Worm (Caenorhabditis elegans) whole organism, L4/young adult: Measurements from ENCODE around the gene Y57G7A.6.
"Not testable (repeated sequence)": the region's sequence is repeated elsewhere in the genome, so short reads cannot be mapped to it uniquely, and the experiment has no call there.

Experiments
- W03F9.2 ChIP-seq: fragments of 150-350 bp; optimal IDR thresholded peaks from 2 replicates; lab custom pipeline; 2014; ENCODE audit warnings: missing biosample characterization, missing genetic modification characterization
- dao-5 ChIP-seq: sonication (generic microtip); optimal IDR thresholded peaks from 2 replicates; lab custom pipeline; 2016; ENCODE audit warnings: missing genotype, missing genetic modification characterization, moderate library complexity, missing compliant biosample characterization
- him-1 ChIP-seq: sonication (generic microtip); optimal IDR thresholded peaks from 2 replicates; lab custom pipeline; 2016; ENCODE audit warnings: missing genotype, missing genetic modification reagents, missing genetic modification characterization, missing compliant biosample characterization

Y57G7A.6 gene

DNA sequence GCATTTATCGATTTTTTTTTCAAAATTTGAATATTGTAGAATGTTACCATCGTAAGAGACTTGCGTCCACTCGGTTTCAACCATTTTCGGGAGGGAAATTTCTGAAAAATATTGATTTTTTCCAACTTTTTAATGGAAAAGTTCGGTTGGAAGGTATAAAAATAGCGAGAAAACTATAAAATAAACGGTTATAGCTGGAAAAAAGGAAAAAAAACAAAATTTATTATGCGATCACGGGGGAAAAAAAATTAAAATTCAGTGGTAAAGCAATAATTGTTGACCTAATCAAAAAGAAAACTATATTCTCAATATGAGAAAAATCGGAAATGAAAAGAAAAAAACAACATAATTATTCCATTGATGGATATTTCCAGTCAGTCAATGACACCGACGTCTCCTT lies 20.6 kb upstream of the Y57G7A.6 start, which contains the start of gene emc-2:
Gene emc-2, minus strand, starts transcription at position 101 of the 400 bp plus-strand sequence.
- no peak for TF ChIP-seq him-1 (tag; lab: Kevin White, UChicago)
- no peak for TF ChIP-seq dao-5
- no peak for TF ChIP-seq W03F9.2 (tag; lab: Kevin White, UChicago)

DNA sequence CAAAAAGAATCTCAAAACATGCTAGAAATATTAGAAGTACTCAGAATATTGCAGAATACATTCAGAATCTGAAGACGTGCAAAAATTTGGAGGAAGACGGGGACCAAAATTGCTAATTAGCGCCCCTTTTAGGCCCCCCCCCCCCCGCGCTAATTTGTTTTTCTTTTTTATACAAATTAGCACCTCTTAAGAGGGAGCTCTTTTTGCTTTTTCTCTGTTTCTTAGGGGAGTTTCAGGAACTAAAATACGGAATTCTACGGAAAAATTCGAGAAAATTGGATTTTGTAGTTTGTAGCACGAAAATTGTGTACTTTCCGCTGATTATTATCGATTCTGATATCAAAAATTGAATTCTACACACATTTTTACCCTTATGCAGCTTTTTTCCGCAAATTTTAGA lies 16.1 kb upstream of the Y57G7A.6 start, which contains the start of gene glb-31:
Gene glb-31, minus strand, starts transcription at position 101 of the 400 bp plus-strand sequence.
- no peak for TF ChIP-seq him-1 (tag; lab: Kevin White, UChicago)
- TF ChIP-seq dao-5 = no peak
- TF ChIP-seq W03F9.2 (tag; lab: Kevin White, UChicago) = no peak

DNA sequence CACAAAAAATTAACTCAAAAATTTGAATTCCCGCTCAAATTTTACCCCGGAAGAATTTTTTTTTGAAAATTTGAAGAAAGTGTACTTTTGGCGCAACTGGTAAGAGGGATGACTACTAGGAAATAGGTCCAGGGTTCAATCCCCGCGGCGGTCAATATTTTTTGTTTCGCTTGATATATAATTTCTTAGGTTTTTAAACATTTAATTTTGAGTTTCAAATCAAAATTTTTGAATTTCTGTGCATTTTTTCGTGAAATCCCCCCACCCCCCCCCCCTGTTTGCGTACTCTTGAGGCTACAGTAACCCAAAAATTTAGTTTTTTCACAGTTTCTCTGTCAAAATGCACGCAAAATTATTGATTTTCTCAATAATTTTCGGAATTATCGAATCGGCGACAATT lies 12.8 kb upstream of the Y57G7A.6 start, which contains the start of gene Y57G7A.1:
Gene Y57G7A.1, plus strand, starts transcription at position 301 of the 400 bp plus-strand sequence.
- no peak for TF ChIP-seq W03F9.2 (tag; lab: Kevin White, UChicago)
- TF ChIP-seq dao-5 = no peak
- no peak for TF ChIP-seq him-1 (tag; lab: Kevin White, UChicago)

DNA sequence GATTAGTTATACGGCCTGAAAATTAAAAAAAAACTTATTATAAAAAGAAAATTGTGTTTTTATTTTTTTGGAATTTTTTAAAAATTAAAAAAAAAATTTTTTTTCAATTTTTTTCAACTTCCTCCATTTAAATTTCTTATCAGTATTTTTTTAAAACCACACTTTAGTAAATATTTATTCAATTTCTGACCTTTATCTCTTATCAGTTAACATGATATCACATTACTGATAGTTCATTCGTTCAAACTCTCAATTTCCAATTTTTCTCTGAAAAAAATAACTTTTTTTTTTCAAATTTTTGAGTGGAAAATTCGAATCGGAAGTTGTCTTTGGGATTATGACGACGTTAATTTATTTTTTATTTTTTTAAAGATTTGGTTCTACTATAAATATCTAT lies 12.3 kb upstream of the Y57G7A.6 start:
- no peak for TF ChIP-seq dao-5
- no peak for TF ChIP-seq him-1 (tag; lab: Kevin White, UChicago)
- no peak for TF ChIP-seq W03F9.2 (tag; lab: Kevin White, UChicago)

DNA sequence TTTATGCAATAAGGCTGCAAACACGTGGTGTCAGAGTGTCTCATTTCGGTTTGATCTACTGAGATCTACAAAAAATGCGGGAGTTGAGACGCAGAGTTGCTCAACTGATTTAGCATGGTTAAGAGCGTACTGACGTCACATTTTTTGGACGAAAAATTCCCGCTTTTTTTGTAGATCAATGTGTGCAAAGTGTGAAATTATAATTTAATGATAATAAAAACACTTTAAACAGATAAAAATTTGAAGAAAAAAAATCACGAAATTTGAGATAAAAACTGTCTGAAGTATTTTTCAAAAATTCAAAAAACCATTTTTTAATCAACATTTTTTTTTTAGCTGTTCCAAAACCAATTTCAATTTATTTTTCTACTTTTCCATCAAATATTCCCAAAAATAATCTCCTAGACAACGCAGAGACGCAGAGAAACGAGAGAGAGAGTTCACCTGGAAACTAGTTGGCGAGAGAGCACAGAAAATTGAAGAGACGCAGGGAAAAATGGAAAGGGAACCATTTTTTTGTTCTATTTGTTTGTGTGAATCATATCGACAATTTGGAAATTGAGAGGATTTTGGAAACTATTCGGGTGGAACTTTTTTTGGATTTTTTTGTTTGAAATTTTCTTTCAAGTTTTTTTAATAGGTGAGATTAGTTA lies 11.8 kb upstream of the Y57G7A.6 start:
- TF ChIP-seq W03F9.2 (tag; lab: Kevin White, UChicago) (no peak), dao-5 (no peak), him-1 (tag; lab: Kevin White, UChicago) (no peak)

DNA sequence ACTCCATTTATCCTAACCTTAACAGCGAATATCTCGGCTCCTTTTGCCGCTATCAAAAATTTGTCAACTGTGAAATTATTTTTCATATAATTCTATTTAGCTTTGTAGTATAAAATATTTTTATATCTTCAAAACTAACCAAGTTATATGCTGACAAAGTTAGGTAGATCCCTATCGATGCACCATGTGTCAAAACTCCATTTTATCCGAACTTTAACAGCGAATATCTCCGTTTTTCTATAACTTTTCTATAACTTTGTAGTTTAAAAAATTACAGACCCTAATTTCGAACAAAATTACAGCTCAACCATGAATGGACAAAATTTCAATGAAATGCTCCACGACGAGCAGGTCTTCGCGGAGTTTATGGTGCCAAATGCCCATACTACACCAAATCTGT lies 10.4 kb upstream of the Y57G7A.6 start, which contains the start of gene Y57G7A.2:
Gene Y57G7A.2, plus strand, starts transcription at position 301 of the 400 bp plus-strand sequence.
- TF ChIP-seq dao-5 (no peak), W03F9.2 (tag; lab: Kevin White, UChicago) (no peak), him-1 (tag; lab: Kevin White, UChicago) (no peak)

DNA sequence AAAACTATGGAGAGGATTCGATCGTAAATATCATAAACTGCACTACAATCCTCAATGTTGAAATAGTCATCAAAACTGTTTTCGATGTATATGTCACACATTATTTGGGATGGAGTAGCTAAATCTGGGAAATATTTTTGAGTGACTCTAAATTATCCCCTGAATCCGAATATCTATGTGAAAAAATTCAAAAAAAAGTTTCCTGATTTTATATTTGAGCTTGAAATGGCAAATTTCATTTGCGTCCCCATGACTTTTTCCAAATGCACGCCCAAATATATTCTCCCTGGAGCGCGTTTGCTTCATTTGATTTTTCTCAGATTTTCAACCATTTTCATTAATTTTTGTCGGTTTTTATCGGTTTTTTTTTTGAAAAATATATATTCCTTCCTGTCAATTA lies 7.7 kb upstream of the Y57G7A.6 start, which contains the start of gene srz-64:
Gene srz-64, minus strand, starts transcription at position 101 of the 400 bp plus-strand sequence.
- TF ChIP-seq him-1 (tag; lab: Kevin White, UChicago) = no peak

DNA sequence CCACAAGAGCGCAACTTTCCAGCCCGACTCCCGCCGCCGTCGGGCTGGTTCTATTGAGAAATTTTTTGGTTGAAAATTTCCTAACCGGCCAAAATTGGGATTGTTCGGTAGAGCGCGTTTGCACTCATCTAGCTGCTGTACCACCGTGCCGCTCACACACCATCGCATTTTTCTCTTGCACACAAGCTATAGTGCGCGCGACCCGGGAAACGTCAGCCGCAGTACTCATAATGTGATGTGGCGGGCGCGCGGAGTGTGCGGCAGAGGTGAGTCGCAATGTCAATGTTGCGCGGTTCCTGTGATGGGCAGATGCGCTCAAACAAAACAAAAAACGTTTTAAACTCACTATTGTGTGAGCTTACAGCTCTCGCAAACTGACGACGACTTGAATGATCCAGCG lies 429 bp downstream of the Y57G7A.6 start:
- TF ChIP-seq W03F9.2 (tag; lab: Kevin White, UChicago) (no peak), him-1 (tag; lab: Kevin White, UChicago) (no peak)

DNA sequence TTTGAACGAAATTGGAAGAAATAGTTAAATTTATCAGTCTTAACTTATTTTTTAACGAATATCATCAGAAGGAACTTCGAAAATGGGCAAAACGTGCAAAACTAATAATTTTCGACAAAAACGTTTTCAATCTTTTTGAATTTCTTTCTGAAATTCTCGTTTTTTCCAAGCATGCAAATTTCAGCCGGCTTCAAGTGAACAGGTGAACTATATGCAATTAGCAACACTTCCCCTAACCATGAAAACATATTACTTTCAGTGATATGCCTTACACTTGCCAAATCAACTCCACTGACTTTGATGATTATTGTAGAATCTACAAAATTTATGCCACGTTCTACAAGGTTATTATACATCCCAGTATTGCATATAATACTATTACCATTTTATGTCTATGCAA lies 7.1 kb downstream of the Y57G7A.6 start, which contains the start of gene srz-63:
Gene srz-63, plus strand, starts transcription at position 301 of the 400 bp plus-strand sequence.
- not testable (repeated sequence) for TF ChIP-seq W03F9.2 (tag; lab: Kevin White, UChicago); dao-5; him-1 (tag; lab: Kevin White, UChicago)

DNA sequence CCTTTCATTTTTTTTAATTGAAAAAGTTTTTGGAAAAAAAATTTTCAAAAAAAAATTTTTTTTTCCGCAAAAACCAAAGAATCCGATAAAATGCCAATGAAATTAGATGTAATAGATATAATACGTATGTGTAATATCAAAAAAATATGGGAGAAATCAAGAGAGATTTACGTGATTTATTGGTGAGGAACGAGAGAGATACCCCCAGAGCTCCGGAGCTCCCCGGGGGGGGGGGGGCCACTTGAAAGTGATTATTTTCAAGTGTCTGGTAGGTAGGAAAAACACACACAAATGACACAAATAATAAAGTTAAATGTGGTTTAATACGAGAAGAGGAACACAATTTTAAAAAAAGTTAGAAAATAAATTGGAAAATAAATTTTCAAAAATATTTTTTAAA lies 8.6 kb downstream of the Y57G7A.6 start, which contains the start of gene Y57G7A.11:
Gene Y57G7A.11, minus strand, starts transcription at position 101 of the 400 bp plus-strand sequence.
- TF ChIP-seq him-1 (tag; lab: Kevin White, UChicago) = no peak
- no peak for TF ChIP-seq W03F9.2 (tag; lab: Kevin White, UChicago)
- no peak for TF ChIP-seq dao-5

DNA sequence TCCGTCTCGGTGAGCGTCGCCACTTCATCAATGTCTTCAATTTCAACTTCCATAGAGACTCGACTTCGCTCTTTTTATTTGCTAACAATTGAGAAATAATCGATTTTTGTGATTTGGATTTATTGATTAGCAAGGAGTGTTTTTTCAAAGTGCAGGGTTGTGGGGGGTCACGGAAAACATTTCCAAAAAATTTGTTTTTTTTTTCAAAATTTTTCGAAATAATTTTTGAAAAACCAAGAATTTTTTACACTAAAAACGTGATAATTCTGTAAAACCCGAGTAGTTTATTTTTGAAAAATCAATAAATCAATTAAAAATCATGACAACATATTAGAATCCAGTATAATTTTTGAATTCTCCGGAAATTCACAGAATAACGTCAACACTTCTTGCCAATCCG lies 10.0 kb downstream of the Y57G7A.6 start, which contains the start of gene Y57G7A.5:
Gene Y57G7A.5, minus strand, starts transcription at position 101 of the 400 bp plus-strand sequence.
- TF ChIP-seq W03F9.2 (tag; lab: Kevin White, UChicago) = no peak
- no peak for TF ChIP-seq him-1 (tag; lab: Kevin White, UChicago)
- TF ChIP-seq dao-5 = no peak

DNA sequence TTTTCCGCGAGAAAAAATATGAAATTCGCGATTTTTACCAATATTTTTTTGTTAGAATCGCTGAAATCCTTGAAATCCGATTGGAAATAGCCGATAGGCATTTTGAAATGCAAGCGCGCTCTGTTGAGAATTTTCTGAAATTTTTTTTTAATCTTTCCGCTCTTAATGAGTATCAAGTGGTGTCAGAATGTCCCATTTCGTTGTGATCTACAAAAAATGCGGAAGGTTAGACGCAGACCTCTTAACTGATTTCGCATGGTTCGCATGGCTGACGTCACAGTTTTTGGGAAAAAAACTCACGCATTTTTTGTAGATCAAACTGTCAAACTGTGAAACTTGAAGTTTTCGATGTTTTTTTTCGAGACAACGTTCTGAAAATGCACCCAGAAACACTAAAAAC lies 13.6 kb downstream of the Y57G7A.6 start, which contains the start of gene srw-66:
Gene srw-66, minus strand, starts transcription at position 101 of the 400 bp plus-strand sequence.
- TF ChIP-seq dao-5 (no peak), W03F9.2 (tag; lab: Kevin White, UChicago) (no peak), him-1 (tag; lab: Kevin White, UChicago) (no peak)

DNA sequence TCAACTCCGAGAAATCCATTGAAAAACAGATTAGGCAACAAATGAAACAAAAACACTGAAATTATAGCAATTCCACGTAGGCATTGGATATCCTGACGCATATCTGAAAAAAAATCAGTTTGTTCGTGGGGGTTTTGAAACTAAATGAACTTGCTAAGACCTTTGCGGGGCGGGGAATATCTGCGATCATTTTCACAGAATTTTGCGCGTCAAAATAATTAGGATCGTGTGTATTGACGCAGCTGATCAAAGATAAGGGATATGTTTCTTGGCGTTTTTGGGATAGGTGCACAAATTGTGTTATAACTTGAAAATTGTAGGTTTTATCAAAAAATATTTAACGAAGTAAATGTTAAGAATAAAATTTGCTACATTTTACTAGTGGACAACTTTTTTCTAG lies 18.6 kb downstream of the Y57G7A.6 start, which contains the start of gene oac-30:
Gene oac-30, minus strand, starts transcription at position 101 of the 400 bp plus-strand sequence.
- TF ChIP-seq dao-5 (no peak), him-1 (tag; lab: Kevin White, UChicago) (no peak), W03F9.2 (tag; lab: Kevin White, UChicago) (no peak)

DNA sequence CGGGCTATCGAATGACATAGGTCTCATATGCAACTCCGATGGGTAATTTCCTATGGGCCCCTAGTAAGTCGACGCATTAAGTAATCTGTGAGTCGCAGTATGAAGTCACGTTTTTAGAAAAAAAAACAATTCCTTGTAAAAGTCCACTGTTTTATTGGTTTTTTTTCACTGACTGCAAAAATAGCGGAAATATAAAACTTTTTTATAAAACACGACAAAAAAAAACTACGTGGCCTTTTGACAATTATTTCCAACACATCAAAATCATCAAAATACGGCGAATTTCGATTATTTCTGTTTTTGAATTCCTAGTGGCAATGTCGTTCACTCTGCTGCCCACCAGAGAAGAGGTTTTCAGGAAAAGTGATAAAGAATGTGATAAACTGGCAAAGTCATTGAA lies 26.8 kb downstream of the Y57G7A.6 start, which contains the start of gene clpr-2:
Gene clpr-2, plus strand, starts transcription at position 301 of the 400 bp plus-strand sequence.
- TF ChIP-seq W03F9.2 (tag; lab: Kevin White, UChicago) (no peak), him-1 (tag; lab: Kevin White, UChicago) (no peak), dao-5 (no peak)
